Worm (Caenorhabditis elegans) whole organism, L4/young adult: ENCODE measurements around the gene ZK757.10.

ENCODE experiments used
- W03F9.2 ChIP-seq: fragments of 150-350 bp; optimal IDR thresholded peaks from 2 replicates; lab custom pipeline; 2014; ENCODE audit warnings: missing biosample characterization, missing genetic modification characterization
- dao-5 ChIP-seq: sonication (generic microtip); optimal IDR thresholded peaks from 2 replicates; lab custom pipeline; 2016; ENCODE audit warnings: missing genotype, missing genetic modification characterization, moderate library complexity, missing compliant biosample characterization
- him-1 ChIP-seq: sonication (generic microtip); optimal IDR thresholded peaks from 2 replicates; lab custom pipeline; 2016; ENCODE audit warnings: missing genotype, missing genetic modification reagents, missing genetic modification characterization, missing compliant biosample characterization

DNA sequence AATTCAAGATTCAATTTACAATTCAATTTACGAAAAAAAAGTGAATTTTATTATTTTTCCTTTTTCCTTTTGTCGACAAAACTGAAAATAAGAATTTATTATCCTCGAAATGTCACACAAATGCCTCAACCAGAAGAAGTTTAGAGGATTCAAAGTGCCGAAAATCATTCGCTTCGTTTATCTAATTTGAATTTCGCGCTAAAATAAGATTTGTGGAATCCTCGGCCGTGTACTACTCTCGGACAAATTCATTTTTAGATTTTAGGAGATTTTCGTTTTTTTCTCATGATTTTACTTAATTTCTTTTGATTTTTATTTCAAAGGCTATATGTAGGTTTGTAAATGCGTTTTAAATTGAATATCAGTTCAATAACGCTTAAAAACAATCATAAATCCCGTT is 28.4 kb upstream of the ZK757.10 start:
- TF ChIP-seq dao-5 (tag; lab: Kevin White, UChicago) (no peak), W03F9.2 (tag; lab: Kevin White, UChicago) (no peak), him-1 (tag; lab: Kevin White, UChicago) (no peak)
